Worm (Caenorhabditis elegans): ENCODE measurements around the gene ech-6.

ce11 chrIII:9727439-9727838, 25.2 kb downstream of the ech-6 start, which contains the start of gene C07A9.12:
- TF ChIP-seq flt-1 (GFP tag; IDR thresholded peaks at IDR 0.05) (no peak), ref-1 (GFP tag; conservative IDR thresholded peaks at IDR 0.05) (no peak), T22C8.4 (GFP tag; IDR thresholded peaks at IDR 0.05) (no peak), cog-1 (tag; optimal IDR thresholded peaks at IDR 0.05) (no peak), ztf-29 (GFP tag; IDR thresholded peaks at IDR 0.05) (no peak), tab-1 (GFP tag; IDR thresholded peaks at IDR 0.05) (no peak), med-1 (GFP tag; optimal IDR thresholded peaks at IDR 0.05; ENCODE audit: insufficient read depth) (no peak)
